Worm (Caenorhabditis elegans) whole organism, L4/young adult: Measurements from ENCODE around the gene T28D6.3.

Source experiments
- W03F9.2 ChIP-seq: fragments of 150-350 bp; optimal IDR thresholded peaks from 2 replicates; lab custom pipeline; 2014; ENCODE audit warnings: missing biosample characterization, missing genetic modification characterization
- him-1 ChIP-seq: sonication (generic microtip); optimal IDR thresholded peaks from 2 replicates; lab custom pipeline; 2016; ENCODE audit warnings: missing genotype, missing genetic modification reagents, missing genetic modification characterization, missing compliant biosample characterization

- TF ChIP-seq W03F9.2 (tag; lab: Kevin White, UChicago) (no peak), him-1 (tag; lab: Kevin White, UChicago) (no peak)
These were observed 34.3 kb upstream of the T28D6.3 start for ce11 chrIII:11332306-11332705.
